Worm (Caenorhabditis elegans) whole organism, L1 larva: Measurements from ENCODE around the gene clec-185.

ENCODE experiments used
- blmp-1 ChIP-seq: fragments of 150-350 bp; optimal IDR thresholded peaks from 2 replicates; lab custom pipeline; 2014; ENCODE audit warnings: missing biosample characterization, missing genetic modification characterization
- egl-27 ChIP-seq, 2 experiments: fragments of 150-350 bp in 1 of 2; sonication (generic microtip); optimal IDR thresholded peaks; 3 replicates each; lab custom pipeline; 2017 to 2018; ENCODE audit warnings: missing biosample characterization in 2 of 2, missing genetic modification characterization in 2 of 2, missing genetic modification reagents in 2 of 2
- isw-1 ChIP-seq: fragments of 200-800 bp; sonication (Bioruptor generic); IDR thresholded peaks from 2 replicates; pipeline ENCODE4 v1.3.6; 2022; ENCODE audit warnings: missing genetic modification characterization, missing compliant biosample characterization
- lin-13 ChIP-seq: fragments of 150-350 bp; optimal IDR thresholded peaks from 2 replicates; lab custom pipeline; 2014; ENCODE audit warnings: missing biosample characterization, missing genetic modification reagents, missing genetic modification characterization
- mdl-1 ChIP-seq, 2 experiments: fragments of 150-350 bp; optimal IDR thresholded peaks; 2 replicates each; lab custom pipeline; 2014 to 2017; ENCODE audit warnings: missing biosample characterization in 2 of 2, missing genetic modification characterization in 2 of 2, inconsistent platforms in 1 of 2
- nhr-11 ChIP-seq: fragments of 150-350 bp; optimal IDR thresholded peaks from 2 replicates; lab custom pipeline; 2014; ENCODE audit warnings: missing biosample characterization, missing genetic modification characterization
- nhr-76 ChIP-seq: sonication (generic microtip); optimal IDR thresholded peaks from 2 replicates; lab custom pipeline; 2017; ENCODE audit warnings: missing biosample characterization, missing genetic modification characterization
- nhr-84 ChIP-seq: sonication (generic microtip); optimal IDR thresholded peaks from 2 replicates; lab custom pipeline; 2017; ENCODE audit warnings: missing biosample characterization, missing genetic modification characterization
- skn-1 ChIP-seq: fragments of 150-350 bp; optimal IDR thresholded peaks from 2 replicates; lab custom pipeline; 2014; ENCODE audit warnings: missing biosample characterization, missing genetic modification characterization
- unc-86 ChIP-seq: sonication (generic microtip); optimal IDR thresholded peaks from 2 replicates; lab custom pipeline; 2016; ENCODE audit warnings: missing genetic modification characterization, missing compliant biosample characterization
- zag-1 ChIP-seq: fragments of 150-350 bp; optimal IDR thresholded peaks from 2 replicates; lab custom pipeline; 2014; ENCODE audit warnings: missing biosample characterization, missing genetic modification characterization

- TF ChIP-seq blmp-1 (tag; lab: Kevin White, UChicago) (no peak), egl-27 (tag; optimal IDR thresholded peaks at IDR 0.05; lab: Kevin White, UChicago) (no peak), nhr-11 (no peak), zag-1 (tag; lab: Kevin White, UChicago) (no peak), lin-13 (peak; percentile 7), skn-1 (peak; percentile 56), nhr-76 (tag; lab: Kevin White, UChicago) (no peak), mdl-1 (tag; optimal IDR thresholded peaks at IDR 0.05; lab: Kevin White, UChicago) (no peak), nhr-84 (no peak), unc-86 (tag; lab: Kevin White, UChicago) (no peak), isw-1 (GFP tag; lab: Robert Waterston, UW) (no peak)
Measured at ce11 chrIV:12451225-12451831, 12.9 kb downstream of the clec-185 start, which contains the start of gene dpy-26.
